Worm (Caenorhabditis elegans) whole organism, L4 larva: ENCODE results near the gene ram-5.

Experiments used
- F44E2.7 ChIP-seq: fragments of 200-800 bp; sonication (Bioruptor generic); IDR thresholded peaks from 2 replicates; pipeline ENCODE4 v2.1.2; 2022; ENCODE audit warnings: missing genetic modification characterization, missing compliant biosample characterization
- F49E8.2 ChIP-seq: sonication (generic microtip); optimal IDR thresholded peaks from 2 replicates; lab custom pipeline; 2016; ENCODE audit warnings: missing compliant biosample characterization, mild to moderate bottlenecking, missing genetic modification characterization, borderline replicate concordance
- R02D3.7 ChIP-seq: fragments of 150-350 bp; sonication (generic microtip); optimal IDR thresholded peaks from 3 replicates; lab custom pipeline; 2014; ENCODE audit warnings: missing biosample characterization, missing genetic modification characterization
- Y105C5A.15 ChIP-seq: fragments of 200-800 bp; sonication (Bioruptor generic); IDR thresholded peaks from 2 replicates; pipeline ENCODE4 v1.3.6; 2022; ENCODE audit warnings: missing genetic modification characterization, missing compliant biosample characterization
- Y5F2A.4 ChIP-seq: fragments of 200-800 bp; sonication (Bioruptor generic); optimal IDR thresholded peaks from 2 replicates; lab custom pipeline; 2018; ENCODE audit warnings: mild to moderate bottlenecking, missing genetic modification characterization, missing compliant biosample characterization
- aly-2 ChIP-seq: sonication (generic microtip); optimal IDR thresholded peaks from 2 replicates; lab custom pipeline; 2018; ENCODE audit warnings: missing biosample characterization, missing genetic modification characterization
- ama-1 ChIP-seq: fragments of 150-350 bp; optimal IDR thresholded peaks from 2 replicates; lab custom pipeline; 2014; ENCODE audit warnings: inconsistent platforms, mixed read lengths
- arid-1 ChIP-seq: fragments of 200-800 bp; sonication (Bioruptor generic); conservative IDR thresholded peaks from 2 replicates; pipeline ENCODE4 v1.3.6; 2022; ENCODE audit warnings: missing genetic modification reagents, missing genetic modification characterization, missing compliant biosample characterization
- ceh-32 ChIP-seq: sonication (generic microtip); optimal IDR thresholded peaks from 2 replicates; lab custom pipeline; 2016; ENCODE audit warnings: mild to moderate bottlenecking, missing genetic modification characterization, missing compliant biosample characterization; ENCODE audit not compliant: poor library complexity
- ceh-44 ChIP-seq: fragments of 200-800 bp; sonication (Bioruptor generic); IDR thresholded peaks from 2 replicates; pipeline ENCODE4 v1.3.6; 2022; ENCODE audit warnings: missing genetic modification reagents, missing genetic modification characterization, missing compliant biosample characterization
- ceh-82 ChIP-seq: sonication (generic microtip); optimal IDR thresholded peaks from 2 replicates; lab custom pipeline; 2017; ENCODE audit warnings: missing biosample characterization, missing genetic modification characterization
- cey-2 ChIP-seq: sonication (generic microtip); optimal IDR thresholded peaks from 3 replicates; lab custom pipeline; 2017; ENCODE audit warnings: missing genetic modification characterization, mild to moderate bottlenecking, missing compliant biosample characterization, antibody characterized with exemption, borderline replicate concordance; ENCODE audit not compliant: insufficient read depth
- ctbp-1 ChIP-seq: fragments of 200-800 bp; sonication (Bioruptor generic); IDR thresholded peaks from 2 replicates; pipeline ENCODE4 v1.3.6; 2022; ENCODE audit warnings: missing genetic modification reagents, missing genetic modification characterization, missing compliant biosample characterization
- daf-19 ChIP-seq: fragments of 200-800 bp; sonication (Bioruptor generic); conservative IDR thresholded peaks from 2 replicates; pipeline ENCODE4 v1.3.6; 2022; ENCODE audit warnings: missing genetic modification characterization, missing compliant biosample characterization
- daf-8 ChIP-seq: fragments of 200-800 bp; sonication (Bioruptor generic); IDR thresholded peaks from 2 replicates; pipeline ENCODE4 v1.3.6; 2022; ENCODE audit warnings: missing genetic modification characterization, missing compliant biosample characterization
- dmd-6 ChIP-seq: fragments of 200-800 bp; sonication (Bioruptor generic); IDR thresholded peaks from 2 replicates; pipeline ENCODE4 v1.3.6; 2022; ENCODE audit warnings: missing genetic modification reagents, missing genetic modification characterization, missing compliant biosample characterization
- dmd-9 ChIP-seq: fragments of 200-800 bp; sonication (Bioruptor generic); IDR thresholded peaks from 2 replicates; pipeline ENCODE4 v1.3.6; 2022; ENCODE audit warnings: missing genetic modification reagents, missing genetic modification characterization, missing compliant biosample characterization
- dpl-1 ChIP-seq: fragments of 150-350 bp; optimal IDR thresholded peaks from 2 replicates; lab custom pipeline; 2014; ENCODE audit warnings: missing biosample characterization, missing genetic modification reagents, missing genetic modification characterization
- duxl-1 ChIP-seq: sonication (generic microtip); optimal IDR thresholded peaks from 2 replicates; lab custom pipeline; 2016; ENCODE audit warnings: mild to moderate bottlenecking, missing genetic modification characterization, moderate library complexity, missing compliant biosample characterization; ENCODE audit not compliant: poor library complexity
- fos-1 ChIP-seq: fragments of 150-350 bp; optimal IDR thresholded peaks from 2 replicates; lab custom pipeline; 2014; ENCODE audit warnings: missing biosample characterization, missing genetic modification characterization
- hlh-11 ChIP-seq: fragments of 200-800 bp; sonication (Bioruptor generic); optimal IDR thresholded peaks from 2 replicates; lab custom pipeline; 2018; ENCODE audit warnings: mild to moderate bottlenecking, missing genetic modification characterization, missing compliant biosample characterization
- jun-1 ChIP-seq: fragments of 150-350 bp; optimal IDR thresholded peaks from 2 replicates; lab custom pipeline; 2014; ENCODE audit warnings: missing biosample characterization, missing genetic modification reagents, missing genetic modification characterization
- lin-13 ChIP-seq: fragments of 150-350 bp; optimal IDR thresholded peaks from 2 replicates; lab custom pipeline; 2014; ENCODE audit warnings: missing biosample characterization, missing genetic modification reagents, missing genetic modification characterization
- lin-15B ChIP-seq: fragments of 150-350 bp; sonication (generic microtip); optimal IDR thresholded peaks from 3 replicates; lab custom pipeline; 2014; ENCODE audit warnings: missing biosample characterization, missing genetic modification characterization
- lin-29 ChIP-seq: fragments of 200-800 bp; sonication (Bioruptor generic); IDR thresholded peaks from 2 replicates; pipeline ENCODE4 v1.3.6; 2022; ENCODE audit warnings: missing genetic modification reagents, missing genetic modification characterization, missing compliant biosample characterization
- lin-38 ChIP-seq: fragments of 200-800 bp; sonication (Bioruptor generic); IDR thresholded peaks from 2 replicates; pipeline ENCODE4 v1.3.6; 2022; ENCODE audit warnings: missing genetic modification reagents, missing genetic modification characterization, missing compliant biosample characterization
- lir-3 ChIP-seq: sonication (generic microtip); optimal IDR thresholded peaks from 2 replicates; lab custom pipeline; 2016; ENCODE audit warnings: mild to moderate bottlenecking, missing genetic modification characterization, missing compliant biosample characterization
- lsy-2 ChIP-seq, 2 experiments: fragments of 150-350 bp in 1 of 2; sonication (generic microtip) in 1 of 2; optimal IDR thresholded peaks; 2 replicates each; lab custom pipeline; 2014 to 2017; ENCODE audit warnings: missing biosample characterization in 2 of 2, missing genetic modification characterization in 2 of 2
- madf-5 ChIP-seq, 2 experiments: fragments of 200-800 bp; sonication (Bioruptor generic); IDR thresholded peaks; 2 replicates each; pipeline ENCODE4 v1.3.6; 2022; ENCODE audit warnings: missing compliant biosample characterization in 2 of 2, missing genetic modification characterization in 2 of 2
- madf-9 ChIP-seq: fragments of 200-800 bp; sonication (Bioruptor generic); conservative IDR thresholded peaks from 2 replicates; pipeline ENCODE4 v1.3.6; 2022; ENCODE audit warnings: missing genetic modification reagents, missing genetic modification characterization, missing compliant biosample characterization
- mep-1 ChIP-seq: fragments of 150-350 bp; sonication (generic microtip); optimal IDR thresholded peaks from 3 replicates; lab custom pipeline; 2014; ENCODE audit warnings: missing biosample characterization, missing genetic modification characterization
- mes-2 ChIP-seq: sonication (generic microtip); optimal IDR thresholded peaks from 2 replicates; lab custom pipeline; 2016; ENCODE audit warnings: missing genotype, mild to moderate bottlenecking, missing genetic modification characterization, missing compliant biosample characterization; ENCODE audit not compliant: poor library complexity, severe bottlenecking
- nhr-10 ChIP-seq: fragments of 150-350 bp; optimal IDR thresholded peaks from 2 replicates; lab custom pipeline; 2014; ENCODE audit warnings: missing biosample characterization, missing genetic modification characterization
- nhr-25 ChIP-seq: sonication (generic microtip); optimal IDR thresholded peaks from 2 replicates; lab custom pipeline; 2017; ENCODE audit warnings: missing genetic modification characterization, mild to moderate bottlenecking, missing compliant biosample characterization, antibody characterized with exemption, moderate library complexity, borderline replicate concordance; ENCODE audit not compliant: insufficient read depth
- nhr-28 ChIP-seq: fragments of 150-350 bp; optimal IDR thresholded peaks from 2 replicates; lab custom pipeline; 2014; ENCODE audit warnings: missing biosample characterization, missing genetic modification characterization
- nhr-41 ChIP-seq: fragments of 200-800 bp; sonication (Bioruptor generic); IDR thresholded peaks from 2 replicates; pipeline ENCODE4 v1.3.6; 2022; ENCODE audit warnings: missing genetic modification reagents, missing genetic modification characterization, missing compliant biosample characterization
- nhr-6 ChIP-seq: fragments of 150-350 bp; optimal IDR thresholded peaks from 2 replicates; lab custom pipeline; 2014; ENCODE audit warnings: missing biosample characterization, missing genetic modification characterization
- nhr-76 ChIP-seq: fragments of 150-350 bp; optimal IDR thresholded peaks from 2 replicates; lab custom pipeline; 2014; ENCODE audit warnings: missing biosample characterization, missing genetic modification characterization
- nhr-77 ChIP-seq: fragments of 150-350 bp; optimal IDR thresholded peaks from 2 replicates; lab custom pipeline; 2014; ENCODE audit warnings: missing biosample characterization, missing genetic modification characterization
- saeg-2 ChIP-seq: fragments of 200-800 bp; sonication (Bioruptor generic); IDR thresholded peaks from 2 replicates; pipeline ENCODE4 v1.3.6; 2022; ENCODE audit warnings: missing genetic modification reagents, missing genetic modification characterization, missing compliant biosample characterization
- set-16 ChIP-seq: fragments of 200-800 bp; sonication (Bioruptor generic); IDR thresholded peaks from 2 replicates; pipeline ENCODE4 v1.3.6; 2022; ENCODE audit warnings: missing genetic modification reagents, missing genetic modification characterization, missing compliant biosample characterization
- snpc-1.2 ChIP-seq: fragments of 200-800 bp; sonication (Bioruptor generic); IDR thresholded peaks from 2 replicates; pipeline ENCODE4 v1.3.6; 2022; ENCODE audit warnings: missing genetic modification reagents, missing genetic modification characterization, missing compliant biosample characterization
- spr-1 ChIP-seq: sonication (generic microtip); optimal IDR thresholded peaks from 2 replicates; lab custom pipeline; 2016; ENCODE audit warnings: mild to moderate bottlenecking, missing genetic modification characterization, missing compliant biosample characterization
- unc-39 ChIP-seq: sonication (generic microtip); optimal IDR thresholded peaks from 2 replicates; lab custom pipeline; 2017; ENCODE audit warnings: missing biosample characterization, missing genetic modification characterization
- unc-62 ChIP-seq, 3 experiments: fragments of 150-350 bp in 1 of 3; sonication (generic microtip); optimal IDR thresholded peaks in 2 of 3; peaks in 1 of 3; 1 replicate in 1 of 3; 2 replicates in 2 of 3; lab custom pipeline; 2014 to 2017; ENCODE audit warnings: missing biosample characterization in 3 of 3, missing genetic modification characterization in 3 of 3, missing genetic modification reagents in 3 of 3, missing genotype in 1 of 3
- vab-7 ChIP-seq: fragments of 200-800 bp; sonication (Bioruptor generic); IDR thresholded peaks from 2 replicates; pipeline ENCODE4 v1.3.6; 2022; ENCODE audit warnings: missing genetic modification reagents, missing genetic modification characterization, missing compliant biosample characterization
- zfp-2 ChIP-seq: sonication (generic microtip); optimal IDR thresholded peaks from 2 replicates; lab custom pipeline; 2016; ENCODE audit warnings: mild to moderate bottlenecking, missing genetic modification characterization, missing compliant biosample characterization
- zip-11 ChIP-seq: fragments of 200-800 bp; sonication (Bioruptor generic); IDR thresholded peaks from 2 replicates; pipeline ENCODE4 v1.3.6; 2022; ENCODE audit warnings: missing genetic modification characterization, missing compliant biosample characterization
- ztf-11 ChIP-seq: fragments of 150-350 bp; optimal IDR thresholded peaks from 2 replicates; lab custom pipeline; 2014; ENCODE audit warnings: missing biosample characterization, missing genetic modification characterization
- ztf-7 ChIP-seq: fragments of 150-350 bp; optimal IDR thresholded peaks from 2 replicates; lab custom pipeline; 2014; ENCODE audit warnings: missing biosample characterization, missing genetic modification characterization

Gene ram-5

DNA sequence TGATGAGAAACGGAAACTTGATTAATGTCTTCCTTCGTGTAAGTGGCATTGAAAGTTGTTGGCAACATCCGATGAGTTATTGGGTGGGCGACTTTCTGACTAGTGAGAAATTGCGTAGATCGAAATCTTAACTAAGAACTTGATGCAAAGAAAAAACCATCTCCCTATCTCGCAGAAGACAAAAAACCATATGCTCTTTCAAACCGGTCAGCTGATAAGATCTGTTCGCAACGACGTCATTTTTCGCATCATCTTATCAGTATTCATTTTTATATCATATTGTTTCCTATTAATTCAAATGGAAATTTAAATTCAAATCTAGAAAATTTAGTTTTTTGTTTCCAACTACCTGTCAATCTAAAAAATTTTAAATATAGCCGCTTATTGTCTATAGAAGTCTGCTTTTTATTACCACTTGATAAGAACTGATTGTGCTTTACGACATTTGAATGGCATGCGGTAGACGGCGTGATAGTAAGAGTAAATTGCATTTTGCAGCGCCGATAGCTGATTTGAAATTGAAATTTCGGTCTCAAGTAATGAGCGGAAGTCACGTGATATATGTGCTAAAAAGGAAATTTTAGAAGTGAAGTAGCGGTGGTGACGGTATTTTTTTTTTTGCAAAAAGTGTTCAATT lies 49.4 kb upstream of the ram-5 start (continued):
- TF ChIP-seq arid-1 (GFP tag; lab: Robert Waterston, UW): no peak
- no peak for TF ChIP-seq aly-2
- no peak for TF ChIP-seq spr-1 (tag; lab: Kevin White, UChicago)
- no peak for TF ChIP-seq lin-29 (GFP tag; lab: Robert Waterston, UW)
- TF ChIP-seq lin-15B: no peak
- TF ChIP-seq madf-9 (GFP tag; lab: Robert Waterston, UW): no peak
- peak; percentile 79 for TF ChIP-seq nhr-77
- no peak for TF ChIP-seq vab-7
- peak; percentile 2 for TF ChIP-seq ztf-7 (tag; lab: Kevin White, UChicago)
- TF ChIP-seq nhr-25 (tag; lab: Kevin White, UChicago): no peak
- no peak for TF ChIP-seq duxl-1
- no peak for TF ChIP-seq Y105C5A.15 (GFP tag; lab: Robert Waterston, UW)
- no peak for TF ChIP-seq zfp-2 (tag; lab: Kevin White, UChicago)
- TF ChIP-seq ctbp-1 (GFP tag; lab: Robert Waterston, UW): no peak
- no peak for TF ChIP-seq zip-11
- peak; percentile 34; the same call in 1 of the 2 replicates for TF ChIP-seq lin-38 (GFP tag; lab: Robert Waterston, UW)
- no peak for TF ChIP-seq cey-2 (tag; lab: Kevin White, UChicago)
- TF ChIP-seq lir-3 (tag; lab: Kevin White, UChicago): no peak
- TF ChIP-seq daf-19 (GFP tag; lab: Robert Waterston, UW): no peak
- no peak for TF ChIP-seq dpl-1
- TF ChIP-seq F49E8.2 (tag; lab: Kevin White, UChicago): no peak
- TF ChIP-seq F44E2.7: no peak
- TF ChIP-seq madf-5 (GFP tag; IDR thresholded peaks at IDR 0.05; lab: Robert Waterston, UW): no peak
- TF ChIP-seq nhr-28 (tag; lab: Kevin White, UChicago): peak; percentile 65
- no peak for TF ChIP-seq nhr-41 (GFP tag; lab: Robert Waterston, UW)
- TF ChIP-seq Y5F2A.4 (GFP tag; lab: Kevin White, UChicago): no peak
- no peak for TF ChIP-seq set-16 (GFP tag; lab: Robert Waterston, UW)
- TF ChIP-seq unc-39 (tag; lab: Kevin White, UChicago): no peak
- TF ChIP-seq unc-62 (GFP tag; optimal IDR thresholded peaks at IDR 0.05 in 1 of 2; lab: Kevin White, UChicago): peak; percentile 38 to 47
- no peak for TF ChIP-seq unc-62 (tag; optimal IDR thresholded peaks at IDR 0.05; lab: Kevin White, UChicago)
- no peak for TF ChIP-seq nhr-76 (tag; lab: Kevin White, UChicago)
- TF ChIP-seq mes-2 (tag; lab: Kevin White, UChicago): no peak
- TF ChIP-seq jun-1: no peak
- no peak for TF ChIP-seq nhr-6 (tag; lab: Kevin White, UChicago)
- no peak for TF ChIP-seq ztf-11 (tag; lab: Kevin White, UChicago)
- no peak for TF ChIP-seq nhr-10 (tag; lab: Kevin White, UChicago)
- TF ChIP-seq ceh-82: no peak
- no peak for TF ChIP-seq daf-8 (GFP tag; lab: Robert Waterston, UW)
- TF ChIP-seq snpc-1.2: no peak
- TF ChIP-seq lsy-2 (tag; optimal IDR thresholded peaks at IDR 0.05; lab: Kevin White, UChicago): peak in 1 of 2 experiments; percentile 5
- TF ChIP-seq mep-1 (tag; lab: Kevin White, UChicago): no peak
- no peak for TF ChIP-seq ama-1 (lab: Kevin White, UChicago)
- no peak for TF ChIP-seq lin-13 (GFP tag; lab: Kevin White, UChicago)
- TF ChIP-seq saeg-2 (GFP tag; lab: Robert Waterston, UW): peak; percentile 88
- TF ChIP-seq fos-1 (tag; lab: Kevin White, UChicago): no peak
- TF ChIP-seq ceh-32 (tag; lab: Kevin White, UChicago): no peak
- TF ChIP-seq R02D3.7 (tag; lab: Kevin White, UChicago): no peak
- no peak for TF ChIP-seq ceh-44 (GFP tag; lab: Robert Waterston, UW)
- peak; percentile 99 for TF ChIP-seq dmd-6 (GFP tag; lab: Robert Waterston, UW)
- TF ChIP-seq dmd-9 (GFP tag; lab: Robert Waterston, UW): no peak
- TF ChIP-seq hlh-11 (tag; lab: Kevin White, UChicago): peak; percentile 94
